Fruit fly (Drosophila melanogaster): ENCODE data around the gene Cyp6d5.

Cyp6d5 gene

dm6 chr3R:14012478-14013146 is 16.4 kb upstream of the Cyp6d5 start (continued):
- TF ChIP-seq Ets97D (GFP tag; optimal IDR thresholded peaks at IDR 0.05) (peak; percentile 54), CG18599 (GFP tag; optimal IDR thresholded peaks at IDR 0.05) (peak; percentile 94), odd (GFP tag; optimal IDR thresholded peaks at IDR 0.05) (peak; percentile 42), grau (tag; optimal IDR thresholded peaks at IDR 0.05) (peak; percentile 82), unpg (GFP tag; optimal IDR thresholded peaks at IDR 0.05) (peak; percentile 87), CG11456 (GFP tag; IDR thresholded peaks at IDR 0.05) (peak; percentile 96), CG10654 (GFP tag; optimal IDR thresholded peaks at IDR 0.05) (peak; percentile 91), MBD-R2 (GFP tag; IDR thresholded peaks at IDR 0.05) (peak; percentile 84), NC2β (GFP tag; optimal IDR thresholded peaks at IDR 0.05) (peak; percentile 95), gcm (GFP tag; optimal IDR thresholded peaks at IDR 0.05) (peak; percentile 58), CG9215 (GFP tag; IDR thresholded peaks at IDR 0.05) (peak; percentile 85), Antp (GFP tag; optimal IDR thresholded peaks at IDR 0.05) (peak; percentile 87), cad (GFP tag; optimal IDR thresholded peaks at IDR 0.05) (no peak), CG2120 (GFP tag; optimal IDR thresholded peaks at IDR 0.05) (peak; percentile 75), Sox102F (GFP tag; optimal IDR thresholded peaks at IDR 0.05) (peak; percentile 87), CG2129 (GFP tag; IDR thresholded peaks at IDR 0.05; ENCODE audit: partially characterized antibody) (no peak), CG10959 (GFP tag; IDR thresholded peaks at IDR 0.05) (peak; percentile 97), sisA (GFP tag; IDR thresholded peaks at IDR 0.05) (peak; percentile 96), hth (optimal IDR thresholded peaks at IDR 0.05) (no peak), scrt (GFP tag; optimal IDR thresholded peaks at IDR 0.05) (peak; percentile 68), Blimp-1 (GFP tag; optimal IDR thresholded peaks at IDR 0.05) (peak; percentile 92), ttk (GFP tag; IDR thresholded peaks at IDR 0.05) (peak; percentile 96), CG9876 (GFP tag; optimal IDR thresholded peaks at IDR 0.05) (peak; percentile 15), CG14860 (GFP tag; IDR thresholded peaks at IDR 0.05; ENCODE audit: partially characterized antibody) (peak; percentile 70; the same call in 2 of the 3 replicates), cwo (GFP tag; optimal IDR thresholded peaks at IDR 0.05) (peak; percentile 90), wor (GFP tag; IDR thresholded peaks at IDR 0.05) (peak; percentile 80), CG17328 (GFP tag; IDR thresholded peaks at IDR 0.05) (peak; percentile 96), CG7372 (GFP tag; IDR thresholded peaks at IDR 0.05) (peak; percentile 91), CG6272 (GFP tag; IDR thresholded peaks at IDR 0.05) (peak; percentile 89), Dip2 (GFP tag; IDR thresholded peaks at IDR 0.05) (0 out of 2 replicates have a peak, but pooled peaks have one; percentile 18), CG7963 (GFP tag; IDR thresholded peaks at IDR 0.05; ENCODE audit: partially characterized antibody) (no peak; the same call in 1 of the 3 replicates), Lim3 (GFP tag; IDR thresholded peaks at IDR 0.05) (peak; percentile 76), CG10431 (GFP tag; optimal IDR thresholded peaks at IDR 0.05) (no peak), her (GFP tag; optimal IDR thresholded peaks at IDR 0.05) (peak; percentile 65), CG3838 (GFP tag; optimal IDR thresholded peaks at IDR 0.05) (peak; percentile 21), prd (optimal IDR thresholded peaks at IDR 0.05) (no peak), prd (GFP tag; IDR thresholded peaks at IDR 0.05) (peak; percentile 98), chif (GFP tag; optimal IDR thresholded peaks at IDR 0.05) (peak; percentile 82 to 91), Ets65A (GFP tag) (peak; percentile 97), toy (GFP tag; IDR thresholded peaks at IDR 0.05) (peak; percentile 91), Dip3 (GFP tag; optimal IDR thresholded peaks at IDR 0.05) (peak; percentile 42), CG1602 (GFP tag; optimal IDR thresholded peaks at IDR 0.05) (peak; percentile 76), Fer1 (GFP tag; optimal IDR thresholded peaks at IDR 0.05) (peak; percentile 91), CG11723 (GFP tag; optimal IDR thresholded peaks at IDR 0.05) (peak; percentile 42), CG7987 (GFP tag; optimal IDR thresholded peaks at IDR 0.05) (peak; percentile 73), Hr3 (GFP tag; optimal IDR thresholded peaks at IDR 0.05) (peak; percentile 71), NC2α (GFP tag; optimal IDR thresholded peaks at IDR 0.05) (no peak), sim (GFP tag; IDR thresholded peaks at IDR 0.05) (peak; percentile 94), CG10147 (GFP tag; optimal IDR thresholded peaks at IDR 0.05) (peak; percentile 81), br (optimal IDR thresholded peaks at IDR 0.05) (no peak), Hr78 (GFP tag; optimal IDR thresholded peaks at IDR 0.05) (peak in 1 of 2 experiments; percentile 68)

Measured in whole organism, embryonic.